Worm (Caenorhabditis elegans): ENCODE measurements around the gene EGAP9.3.

Gene EGAP9.3

ce11 chrV:6605275-6605674 is 25.4 kb upstream of the EGAP9.3 start, which contains the start of gene ZK1055.7:
ZK1055.7 (minus strand) TSS chrV:6605375.
- TF ChIP-seq zfp-2 (tag; optimal IDR thresholded peaks at IDR 0.05) (no peak), ztf-7 (tag; optimal IDR thresholded peaks at IDR 0.05) (no peak), ces-1 (GFP tag; optimal IDR thresholded peaks at IDR 0.05) (no peak), set-16 (GFP tag; IDR thresholded peaks at IDR 0.05) (no peak), unc-62 (GFP tag; optimal IDR thresholded peaks at IDR 0.05 in 1 of 2) (no peak), unc-62 (tag; optimal IDR thresholded peaks at IDR 0.05) (no peak), R02D3.7 (tag; optimal IDR thresholded peaks at IDR 0.05) (no peak), daf-16 (GFP tag; optimal IDR thresholded peaks at IDR 0.05) (no peak), daf-16 (tag; optimal IDR thresholded peaks at IDR 0.05) (no peak), nhr-41 (GFP tag; IDR thresholded peaks at IDR 0.05) (no peak), lin-39 (tag; optimal IDR thresholded peaks at IDR 0.05) (no peak), F26F4.8 (GFP tag; conservative IDR thresholded peaks at IDR 0.05) (no peak), rbr-2 (tag; optimal IDR thresholded peaks at IDR 0.05) (no peak), Y75B8A.6 (GFP tag; IDR thresholded peaks at IDR 0.05) (no peak), gei-8 (GFP tag; optimal IDR thresholded peaks at IDR 0.05) (no peak), lim-7 (GFP tag; IDR thresholded peaks at IDR 0.05) (no peak), dpl-1 (GFP tag; optimal IDR thresholded peaks at IDR 0.05) (no peak)

- no peak for TF ChIP-seq zip-2 (tag; optimal IDR thresholded peaks at IDR 0.05)
- no peak for TF ChIP-seq egl-27 (tag; optimal IDR thresholded peaks at IDR 0.05)
- no peak for TF ChIP-seq ceh-44 (GFP tag; IDR thresholded peaks at IDR 0.05)
- no peak for TF ChIP-seq mdl-1 (tag; optimal IDR thresholded peaks at IDR 0.05)
- TF ChIP-seq set-16 (GFP tag; IDR thresholded peaks at IDR 0.05), result no peak
- TF ChIP-seq vab-7 (GFP tag; IDR thresholded peaks at IDR 0.05), result no peak
- no peak for TF ChIP-seq zfp-2 (tag; optimal IDR thresholded peaks at IDR 0.05)
- no peak for TF ChIP-seq Y48G9A.11 (GFP tag; IDR thresholded peaks at IDR 0.05)
- no peak for TF ChIP-seq lir-3 (tag; optimal IDR thresholded peaks at IDR 0.05)
- no peak for TF ChIP-seq dpl-1 (GFP tag; optimal IDR thresholded peaks at IDR 0.05)
- TF ChIP-seq Y75B8A.6 (GFP tag; IDR thresholded peaks at IDR 0.05), result no peak
- peak; percentile 18 for TF ChIP-seq aha-1 (tag)
- TF ChIP-seq unc-62 (GFP tag; optimal IDR thresholded peaks at IDR 0.05 in 1 of 2), result peak in 1 of 2 experiments; percentile 93
- no peak for TF ChIP-seq unc-62 (tag; optimal IDR thresholded peaks at IDR 0.05)
- TF ChIP-seq mep-1 (tag; optimal IDR thresholded peaks at IDR 0.05), result no peak
- TF ChIP-seq daf-19 (GFP tag; conservative IDR thresholded peaks at IDR 0.05), result no peak
Measured at ce11 chrV:6602556-6603062, 22.7 kb upstream of the EGAP9.3 start, which contains the start of gene ZK1055.6. ZK1055.6 (minus strand) TSS chrV:6602606.

- TF ChIP-seq nhr-6 (tag; optimal IDR thresholded peaks at IDR 0.05) (peak; percentile 47), daf-19 (GFP tag; conservative IDR thresholded peaks at IDR 0.05) (no peak), F26F4.8 (GFP tag; conservative IDR thresholded peaks at IDR 0.05) (no peak), madf-5 (GFP tag; IDR thresholded peaks at IDR 0.05) (no peak), unc-130 (GFP tag; optimal IDR thresholded peaks at IDR 0.05) (peak; percentile 81), mxl-3 (GFP tag; optimal IDR thresholded peaks at IDR 0.05) (no peak), snpc-1.2 (GFP tag; IDR thresholded peaks at IDR 0.05) (peak; percentile 55; the same call in 1 of the 2 replicates), mep-1 (tag; optimal IDR thresholded peaks at IDR 0.05) (no peak), lsy-2 (tag; optimal IDR thresholded peaks at IDR 0.05) (no peak), Y48G9A.11 (GFP tag; IDR thresholded peaks at IDR 0.05) (peak; percentile 81), dpl-1 (GFP tag; optimal IDR thresholded peaks at IDR 0.05) (peak; percentile 85), F49E8.2 (tag; optimal IDR thresholded peaks at IDR 0.05; ENCODE audit: borderline replicate concordance) (peak; percentile 77), nhr-28 (tag; optimal IDR thresholded peaks at IDR 0.05) (peak; percentile 35), lin-38 (GFP tag; IDR thresholded peaks at IDR 0.05) (peak; percentile 97)
Measured at ce11 chrV:6593700-6594244, 13.8 kb upstream of the EGAP9.3 start, which contains the start of gene hcp-1. hcp-1 (plus strand) TSS chrV:6594194.

- no peak for TF ChIP-seq daf-16 (GFP tag; optimal IDR thresholded peaks at IDR 0.05)
- no peak for TF ChIP-seq daf-16 (tag; optimal IDR thresholded peaks at IDR 0.05)
- TF ChIP-seq ces-1 (GFP tag; optimal IDR thresholded peaks at IDR 0.05), result no peak
- no peak for TF ChIP-seq tra-1 (GFP tag; IDR thresholded peaks at IDR 0.05)
- TF ChIP-seq D1046.2 (GFP tag; IDR thresholded peaks at IDR 0.05), result no peak
- no peak for TF ChIP-seq dmd-6 (GFP tag; IDR thresholded peaks at IDR 0.05)
- no peak for TF ChIP-seq hlh-30 (tag; optimal IDR thresholded peaks at IDR 0.05; ENCODE audit: insufficient read depth)
- TF ChIP-seq saeg-2 (GFP tag; IDR thresholded peaks at IDR 0.05), result no peak
- TF ChIP-seq daf-8 (GFP tag; IDR thresholded peaks at IDR 0.05), result no peak
- no peak for TF ChIP-seq nhr-6 (tag; optimal IDR thresholded peaks at IDR 0.05)
Measured at ce11 chrV:6590283-6590682, 10.4 kb upstream of the EGAP9.3 start, which contains the start of gene ZK1055.2. ZK1055.2 (plus strand) TSS chrV:6590583.

Data from whole organism, L4 larva.